Worm (Caenorhabditis elegans) whole organism, L4/young adult: ENCODE data around the gene B0034.5.

ENCODE experiments used
- W03F9.2 ChIP-seq: fragments of 150-350 bp; optimal IDR thresholded peaks from 2 replicates; lab custom pipeline; 2014; ENCODE audit warnings: missing biosample characterization, missing genetic modification characterization
- dao-5 ChIP-seq: sonication (generic microtip); optimal IDR thresholded peaks from 2 replicates; lab custom pipeline; 2016; ENCODE audit warnings: missing genotype, missing genetic modification characterization, moderate library complexity, missing compliant biosample characterization
- him-1 ChIP-seq: sonication (generic microtip); optimal IDR thresholded peaks from 2 replicates; lab custom pipeline; 2016; ENCODE audit warnings: missing genotype, missing genetic modification reagents, missing genetic modification characterization, missing compliant biosample characterization

- TF ChIP-seq him-1 (tag; lab: Kevin White, UChicago): no peak
- no peak for TF ChIP-seq dao-5 (tag; lab: Kevin White, UChicago)
- TF ChIP-seq W03F9.2 (tag; lab: Kevin White, UChicago): no peak
Observed at ce11 chrII:6020353-6020752, 45.6 kb upstream of the B0034.5 start, which contains the start of gene ZK84.1.
